Worm (Caenorhabditis elegans): ENCODE results near the gene Y17D7B.10.

ce11 chrV:18810705-18811104, 27.2 kb downstream of the Y17D7B.10 start, which contains the start of gene C54E10.3:
- TF ChIP-seq ama-1 (optimal IDR thresholded peaks at IDR 0.05), result no peak
- TF ChIP-seq nfya-1 (tag; optimal IDR thresholded peaks at IDR 0.05), result no peak
- TF ChIP-seq pag-3 (tag; optimal IDR thresholded peaks at IDR 0.05; ENCODE audit: borderline replicate concordance), result no peak
- TF ChIP-seq elt-2 (tag; optimal IDR thresholded peaks at IDR 0.05), result no peak
- TF ChIP-seq unc-3 (GFP tag; conservative IDR thresholded peaks at IDR 0.05), result no peak
- TF ChIP-seq unc-3 (tag; optimal IDR thresholded peaks at IDR 0.05), result no peak
- no peak for TF ChIP-seq ets-4 (tag; optimal IDR thresholded peaks at IDR 0.05)
- no peak for TF ChIP-seq lim-6 (tag; optimal IDR thresholded peaks at IDR 0.05)
- no peak for TF ChIP-seq pha-4 (tag; optimal IDR thresholded peaks at IDR 0.05)
- no peak for TF ChIP-seq pqm-1 (tag; optimal IDR thresholded peaks at IDR 0.05)
